Worm (Caenorhabditis elegans) whole organism, L1 larva: ENCODE results near the gene nas-24.

Experiments
- alr-1 ChIP-seq: fragments of 200-800 bp; sonication (Bioruptor generic); optimal IDR thresholded peaks from 2 replicates; lab custom pipeline; 2018; ENCODE audit warnings: borderline replicate concordance, mild to moderate bottlenecking, missing genetic modification characterization, missing compliant biosample characterization
- blmp-1 ChIP-seq: fragments of 150-350 bp; optimal IDR thresholded peaks from 2 replicates; lab custom pipeline; 2014; ENCODE audit warnings: missing biosample characterization, missing genetic modification characterization
- ces-1 ChIP-seq: fragments of 150-350 bp; optimal IDR thresholded peaks from 2 replicates; lab custom pipeline; 2014; ENCODE audit warnings: missing biosample characterization, missing genetic modification reagents, missing genetic modification characterization
- dpl-1 ChIP-seq, 3 experiments: fragments of 150-350 bp in 2 of 3; sonication (generic microtip) in 1 of 3; optimal IDR thresholded peaks; 2 replicates each; lab custom pipeline; 2014 to 2017; ENCODE audit warnings: missing biosample characterization in 3 of 3, missing genetic modification characterization in 3 of 3, missing genetic modification reagents in 3 of 3
- dsc-1 ChIP-seq: sonication (generic microtip); optimal IDR thresholded peaks from 2 replicates; lab custom pipeline; 2016; ENCODE audit warnings: mild to moderate bottlenecking, missing genetic modification characterization, missing compliant biosample characterization
- efl-1 ChIP-seq, 4 experiments: fragments of 150-350 bp; optimal IDR thresholded peaks in 3 of 4; peaks in 1 of 4; 1 replicate in 1 of 4; 2 replicates in 3 of 4; lab custom pipeline; 2014; ENCODE audit warnings: missing biosample characterization in 2 of 4, missing genetic modification characterization in 2 of 4, missing genetic modification reagents in 2 of 4
- elt-2 ChIP-seq: sonication (generic microtip); optimal IDR thresholded peaks from 2 replicates; lab custom pipeline; 2016; ENCODE audit warnings: missing genetic modification characterization, mild to moderate bottlenecking, inconsistent platforms, missing compliant biosample characterization, missing genetic modification reagents
- elt-3 ChIP-seq, 6 experiments: fragments of 150-350 bp in 1 of 6; sonication (generic microtip); optimal IDR thresholded peaks; 2 replicates each; lab custom pipeline; 2017 to 2018; ENCODE audit warnings: missing biosample characterization in 6 of 6, missing genetic modification characterization in 6 of 6, inconsistent platforms in 1 of 6
- fkh-10 ChIP-seq: sonication (generic microtip); optimal IDR thresholded peaks from 2 replicates; lab custom pipeline; 2017; ENCODE audit warnings: missing biosample characterization, missing genetic modification reagents, missing genetic modification characterization
- fkh-8 ChIP-seq: sonication (generic microtip); optimal IDR thresholded peaks from 2 replicates; lab custom pipeline; 2016; ENCODE audit warnings: mild to moderate bottlenecking, missing genetic modification characterization, missing compliant biosample characterization
- fos-1 ChIP-seq: fragments of 150-350 bp; optimal IDR thresholded peaks from 2 replicates; lab custom pipeline; 2014; ENCODE audit warnings: missing biosample characterization, missing genetic modification characterization
- grh-1 ChIP-seq: fragments of 200-800 bp; sonication (Bioruptor generic); IDR thresholded peaks from 2 replicates; pipeline ENCODE4 v1.3.6; 2022; ENCODE audit warnings: missing genetic modification reagents, missing genetic modification characterization, missing compliant biosample characterization
- hlh-4 ChIP-seq: sonication (generic microtip); optimal IDR thresholded peaks from 2 replicates; lab custom pipeline; 2016; ENCODE audit warnings: mild to moderate bottlenecking, missing genetic modification characterization, missing compliant biosample characterization
- hpl-2 ChIP-seq: fragments of 150-350 bp; optimal IDR thresholded peaks from 2 replicates; lab custom pipeline; 2014; ENCODE audit warnings: missing biosample characterization, missing genetic modification reagents, missing genetic modification characterization
- irx-1 ChIP-seq: sonication (generic microtip); optimal IDR thresholded peaks from 2 replicates; lab custom pipeline; 2016; ENCODE audit warnings: missing genetic modification characterization, missing compliant biosample characterization
- jun-1 ChIP-seq: fragments of 150-350 bp; optimal IDR thresholded peaks from 2 replicates; lab custom pipeline; 2014; ENCODE audit warnings: missing biosample characterization, missing genetic modification reagents, missing genetic modification characterization
- lin-15B ChIP-seq: fragments of 150-350 bp; sonication (generic microtip); optimal IDR thresholded peaks from 3 replicates; lab custom pipeline; 2014; ENCODE audit warnings: missing biosample characterization, missing genetic modification characterization
- lin-35 ChIP-seq, 2 experiments: fragments of 150-350 bp; optimal IDR thresholded peaks; 2 replicates each; lab custom pipeline; 2014; ENCODE audit warnings: missing biosample characterization in 2 of 2, missing genetic modification characterization in 2 of 2, missing genetic modification reagents in 2 of 2
- lir-3 ChIP-seq: sonication (generic microtip); optimal IDR thresholded peaks from 2 replicates; lab custom pipeline; 2016; ENCODE audit warnings: mild to moderate bottlenecking, missing genetic modification characterization, moderate library complexity, missing compliant biosample characterization; ENCODE audit not compliant: poor library complexity
- lsy-2 ChIP-seq, 2 experiments: fragments of 150-350 bp; optimal IDR thresholded peaks; 2 replicates each; lab custom pipeline; 2014; ENCODE audit warnings: missing biosample characterization in 2 of 2, missing genetic modification characterization in 2 of 2
- mab-9 ChIP-seq: fragments of 200-800 bp; sonication (Bioruptor generic); IDR thresholded peaks from 2 replicates; pipeline ENCODE4 v1.3.6; 2022; ENCODE audit warnings: missing genetic modification reagents, missing genetic modification characterization, missing compliant biosample characterization
- mdl-1 ChIP-seq, 2 experiments: fragments of 150-350 bp; optimal IDR thresholded peaks; 2 replicates each; lab custom pipeline; 2014 to 2017; ENCODE audit warnings: missing biosample characterization in 2 of 2, missing genetic modification characterization in 2 of 2, inconsistent platforms in 1 of 2
- mef-2 ChIP-seq: fragments of 150-350 bp; optimal IDR thresholded peaks from 2 replicates; lab custom pipeline; 2014; ENCODE audit warnings: missing biosample characterization, missing genetic modification characterization
- mep-1 ChIP-seq: fragments of 150-350 bp; optimal IDR thresholded peaks from 2 replicates; lab custom pipeline; 2014; ENCODE audit warnings: missing biosample characterization, missing genetic modification characterization
- nhr-20 ChIP-seq: sonication (generic microtip); optimal IDR thresholded peaks from 2 replicates; lab custom pipeline; 2016; ENCODE audit warnings: mild to moderate bottlenecking, missing genetic modification characterization, missing compliant biosample characterization
- nhr-71 ChIP-seq: sonication (generic microtip); optimal IDR thresholded peaks from 2 replicates; lab custom pipeline; 2016; ENCODE audit warnings: mild to moderate bottlenecking, missing genetic modification characterization, moderate library complexity, missing compliant biosample characterization
- nhr-77 ChIP-seq: fragments of 150-350 bp; optimal IDR thresholded peaks from 2 replicates; lab custom pipeline; 2014; ENCODE audit warnings: missing biosample characterization, missing genetic modification characterization
- nhr-85 ChIP-seq: sonication (generic microtip); peaks from one replicate; lab custom pipeline; 2016; ENCODE audit warnings: missing genetic modification characterization, inconsistent platforms, missing compliant biosample characterization
- nhr-90 ChIP-seq: sonication (generic microtip); optimal IDR thresholded peaks from 2 replicates; lab custom pipeline; 2016; ENCODE audit warnings: mild to moderate bottlenecking, missing genetic modification characterization, missing compliant biosample characterization; ENCODE audit not compliant: poor library complexity
- pag-3 ChIP-seq: sonication (generic microtip); optimal IDR thresholded peaks from 2 replicates; lab custom pipeline; 2017; ENCODE audit warnings: missing genetic modification characterization, mild to moderate bottlenecking, missing compliant biosample characterization, antibody characterized with exemption, borderline replicate concordance; ENCODE audit not compliant: insufficient read depth
- pax-3 ChIP-seq: fragments of 200-800 bp; sonication (Bioruptor generic); optimal IDR thresholded peaks from 2 replicates; lab custom pipeline; 2018; ENCODE audit warnings: mild to moderate bottlenecking, missing genetic modification characterization, moderate library complexity, missing compliant biosample characterization
- pqm-1 ChIP-seq: sonication (generic microtip); optimal IDR thresholded peaks from 3 replicates; lab custom pipeline; 2017; ENCODE audit warnings: missing biosample characterization, missing genetic modification characterization
- rnt-1 ChIP-seq: sonication (generic microtip); optimal IDR thresholded peaks from 2 replicates; lab custom pipeline; 2016; ENCODE audit warnings: mild to moderate bottlenecking, missing genetic modification characterization, moderate library complexity, missing compliant biosample characterization
- skn-1 ChIP-seq: fragments of 150-350 bp; optimal IDR thresholded peaks from 2 replicates; lab custom pipeline; 2014; ENCODE audit warnings: missing biosample characterization, missing genetic modification characterization
- snu-23 ChIP-seq: sonication (generic microtip); optimal IDR thresholded peaks from 2 replicates; lab custom pipeline; 2016; ENCODE audit warnings: missing genetic modification characterization, missing compliant biosample characterization
- sox-4 ChIP-seq: sonication (generic microtip); optimal IDR thresholded peaks from 2 replicates; lab custom pipeline; 2016; ENCODE audit warnings: missing genetic modification characterization, missing compliant biosample characterization
- sptf-1 ChIP-seq: fragments of 150-350 bp; optimal IDR thresholded peaks from 2 replicates; lab custom pipeline; 2014; ENCODE audit warnings: missing biosample characterization, missing genetic modification characterization
- tbx-2 ChIP-seq: sonication (generic microtip); optimal IDR thresholded peaks from 2 replicates; lab custom pipeline; 2016; ENCODE audit warnings: missing genetic modification characterization, missing compliant biosample characterization
- unc-130 ChIP-seq: fragments of 150-350 bp; optimal IDR thresholded peaks from 2 replicates; lab custom pipeline; 2017; ENCODE audit warnings: missing biosample characterization, missing genetic modification characterization, inconsistent platforms
- unc-30 ChIP-seq: sonication (generic microtip); optimal IDR thresholded peaks from 2 replicates; lab custom pipeline; 2017; ENCODE audit warnings: missing biosample characterization, missing genetic modification characterization
- unc-86 ChIP-seq: sonication (generic microtip); optimal IDR thresholded peaks from 2 replicates; lab custom pipeline; 2016; ENCODE audit warnings: missing genetic modification characterization, missing compliant biosample characterization
- unc-98 ChIP-seq: fragments of 200-800 bp; sonication (Bioruptor generic); IDR thresholded peaks from 2 replicates; pipeline ENCODE4 v1.3.6; 2022; ENCODE audit warnings: missing genetic modification characterization, missing compliant biosample characterization
- xbp-1 ChIP-seq: sonication (generic microtip); optimal IDR thresholded peaks from 2 replicates; lab custom pipeline; 2016; ENCODE audit warnings: missing genetic modification characterization, missing compliant biosample characterization
- ztf-11 ChIP-seq, 2 experiments: sonication (generic microtip); optimal IDR thresholded peaks; 2 replicates each; lab custom pipeline; 2016 to 2017; ENCODE audit warnings: missing genetic modification characterization in 2 of 2, missing biosample characterization in 1 of 2, missing compliant biosample characterization in 1 of 2
- ztf-4 ChIP-seq: fragments of 150-350 bp; optimal IDR thresholded peaks from 2 replicates; lab custom pipeline; 2014; ENCODE audit warnings: missing biosample characterization, missing genetic modification characterization

Gene nas-24

DNA sequence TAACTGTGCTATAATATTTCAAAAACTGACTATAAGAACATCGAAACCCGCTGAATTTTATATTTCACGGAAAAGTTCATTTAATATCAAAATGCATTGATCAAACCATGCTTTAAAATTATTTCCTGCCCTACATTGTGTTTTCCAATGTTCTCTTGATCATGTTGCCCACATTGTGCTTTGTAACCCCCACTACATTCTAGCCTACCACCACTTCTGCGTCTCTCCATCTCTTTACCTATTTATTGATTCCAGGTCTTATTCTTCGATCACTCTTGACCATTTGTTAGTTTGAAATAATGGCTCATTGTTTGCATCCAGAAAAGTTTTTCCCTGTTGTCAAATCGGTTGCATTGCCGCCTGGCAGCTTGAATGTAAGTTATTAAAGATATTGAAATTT is 13.0 kb downstream of the nas-24 start, which contains the start of gene decr-1.1:
decr-1.1 (plus strand) TSS at position 210 of the 400 bp plus-strand sequence.
- TF ChIP-seq sptf-1 (tag; lab: Kevin White, UChicago) (no peak), nhr-20 (tag; lab: Kevin White, UChicago) (peak; percentile 75), mef-2 (tag; lab: Kevin White, UChicago) (no peak), grh-1 (GFP tag; lab: Robert Waterston, UW) (no peak), alr-1 (tag; lab: Kevin White, UChicago) (no peak), lsy-2 (tag; optimal IDR thresholded peaks at IDR 0.05; lab: Kevin White, UChicago) (no peak), unc-30 (no peak), snu-23 (peak; percentile 10), unc-130 (tag; lab: Kevin White, UChicago) (no peak), nhr-77 (tag; lab: Kevin White, UChicago) (no peak), nhr-71 (peak; percentile 40), pax-3 (no peak), ztf-4 (tag; lab: Kevin White, UChicago) (no peak), rnt-1 (peak; percentile 11), irx-1 (tag; lab: Kevin White, UChicago) (no peak), fkh-8 (tag; lab: Kevin White, UChicago) (no peak), fkh-10 (GFP tag; lab: Kevin White, UChicago) (no peak), ces-1 (GFP tag; lab: Kevin White, UChicago) (no peak), jun-1 (no peak), pag-3 (tag; lab: Kevin White, UChicago) (no peak), hpl-2 (GFP tag; lab: Kevin White, UChicago) (no peak), nhr-90 (tag; lab: Kevin White, UChicago) (no peak), lin-15B (tag; lab: Kevin White, UChicago) (no peak), lin-35 (GFP tag; optimal IDR thresholded peaks at IDR 0.05; lab: Kevin White, UChicago) (peak in 1 of 2 experiments; percentile 49), sox-4 (tag; lab: Kevin White, UChicago) (no peak)

DNA sequence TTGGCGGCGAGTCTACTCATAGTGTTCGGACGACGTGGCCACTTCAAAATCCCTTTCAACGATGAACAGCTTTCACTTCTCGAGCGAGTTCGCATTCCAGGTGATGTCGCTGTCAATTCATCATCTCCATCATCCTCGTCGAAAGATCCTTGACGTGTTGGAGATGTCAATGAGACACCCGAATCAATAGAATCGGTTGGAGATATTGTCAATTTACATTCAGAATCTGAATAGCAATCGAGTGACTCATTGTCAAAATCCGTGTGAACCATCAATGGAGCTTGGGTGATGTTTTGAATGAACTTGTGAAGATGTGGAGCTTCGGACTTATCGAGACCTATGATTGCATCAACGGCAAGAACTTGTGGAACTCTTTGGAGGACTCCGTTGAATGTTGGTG is 16.6 kb downstream of the nas-24 start:
- TF ChIP-seq nhr-85 (tag; lab: Kevin White, UChicago) = peak; percentile 53
- no peak for TF ChIP-seq tbx-2 (tag; lab: Kevin White, UChicago)

DNA sequence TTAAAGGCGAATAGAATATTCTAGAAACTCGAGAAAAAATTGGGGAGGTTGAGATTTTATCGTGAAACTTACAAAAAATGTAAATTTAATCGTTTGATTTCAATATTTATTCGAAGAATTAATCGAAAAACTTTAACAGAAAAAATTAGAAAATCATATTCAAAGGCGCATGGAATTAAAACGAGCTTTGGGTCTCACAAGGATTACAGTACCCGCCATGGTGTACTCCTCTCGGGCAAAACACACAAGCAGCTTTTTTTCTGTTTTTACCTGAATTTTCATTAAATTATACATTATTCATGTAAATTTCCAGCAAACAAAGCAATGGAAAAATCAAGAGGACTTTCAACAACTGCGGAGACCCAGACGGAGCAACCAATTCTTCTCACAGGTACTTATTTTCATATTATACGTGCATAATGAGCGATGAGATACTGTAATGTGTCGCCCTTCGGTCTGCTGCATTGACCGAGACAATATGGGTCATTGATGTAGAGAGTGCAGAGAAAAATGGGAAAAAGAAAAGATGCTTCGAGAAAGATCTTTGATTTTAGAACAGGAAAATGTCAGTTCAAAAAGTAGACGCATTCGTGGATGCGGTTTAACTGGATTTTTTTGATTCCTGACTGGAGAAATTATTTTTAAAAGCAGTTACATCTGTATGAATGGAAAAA is 18.2 kb downstream of the nas-24 start, which contains the start of the genes F53C11.4 and F53C11.5:
F53C11.4 (minus strand) TSS at position 128 of the 674 bp plus-strand sequence.
F53C11.5 (plus strand) TSS at position 325 of the 674 bp plus-strand sequence.
- TF ChIP-seq efl-1 (optimal IDR thresholded peaks at IDR 0.05; lab: Kevin White, UChicago) (no peak), efl-1 (GFP tag; optimal IDR thresholded peaks at IDR 0.05 in 1 of 2; lab: Kevin White, UChicago) (no peak), ces-1 (GFP tag; lab: Kevin White, UChicago) (no peak), pqm-1 (tag; lab: Kevin White, UChicago) (peak; percentile 23), grh-1 (GFP tag; lab: Robert Waterston, UW) (no peak), hlh-4 (tag; lab: Kevin White, UChicago) (no peak), xbp-1 (tag; lab: Kevin White, UChicago) (no peak), dpl-1 (GFP tag; optimal IDR thresholded peaks at IDR 0.05; lab: Kevin White, UChicago) (peak in 1 of 3 experiments; percentile 12), rnt-1 (peak; percentile 34), nhr-20 (tag; lab: Kevin White, UChicago) (peak; percentile 49), lin-35 (GFP tag; optimal IDR thresholded peaks at IDR 0.05; lab: Kevin White, UChicago) (peak in 1 of 2 experiments; percentile 39), mep-1 (tag; lab: Kevin White, UChicago) (peak; percentile 67), dsc-1 (tag; lab: Kevin White, UChicago) (peak; percentile 2), unc-98 (GFP tag; lab: Robert Waterston, UW) (no peak), fos-1 (tag; lab: Kevin White, UChicago) (no peak), ztf-11 (tag; optimal IDR thresholded peaks at IDR 0.05; lab: Kevin White, UChicago) (peak in 1 of 2 experiments; percentile 23), elt-3 (tag; optimal IDR thresholded peaks at IDR 0.05; lab: Kevin White, UChicago) (peak in 2 of 6 experiments; percentile 31 to 40), skn-1 (tag; lab: Kevin White, UChicago) (peak; percentile 10), unc-86 (tag; lab: Kevin White, UChicago) (peak; percentile 2), fkh-8 (tag; lab: Kevin White, UChicago) (no peak), jun-1 (peak; percentile 30), mab-9 (no peak), snu-23 (peak; percentile 17), alr-1 (tag; lab: Kevin White, UChicago) (no peak), blmp-1 (peak; percentile 63), lsy-2 (tag; optimal IDR thresholded peaks at IDR 0.05; lab: Kevin White, UChicago) (peak; percentile 53 to 81), nhr-77 (tag; lab: Kevin White, UChicago) (no peak), elt-2 (tag; lab: Kevin White, UChicago) (peak; percentile 20), lir-3 (tag; lab: Kevin White, UChicago) (peak; percentile 15), mdl-1 (tag; optimal IDR thresholded peaks at IDR 0.05; lab: Kevin White, UChicago) (peak in 1 of 2 experiments; percentile 39)
